Fruit fly (Drosophila melanogaster) whole organism, prepupa: Measurements from ENCODE around the gene CG32298.

Experiments
- Blimp-1 ChIP-seq: fragments of 200-800 bp; sonication (Bioruptor generic); optimal IDR thresholded peaks from 3 replicates; lab custom pipeline; 2017; ENCODE audit warnings: missing biosample characterization, missing genetic modification characterization, mild to moderate bottlenecking, moderate library complexity, missing genetic modification reagents
- CG10669 ChIP-seq: fragments of 200-800 bp; sonication (Bioruptor generic); optimal IDR thresholded peaks from 3 replicates; lab custom pipeline; 2018; ENCODE audit warnings: missing biosample characterization, mild to moderate bottlenecking, missing genetic modification characterization, moderate library complexity
- CG11762 ChIP-seq: fragments of 200-800 bp; sonication (Bioruptor generic); optimal IDR thresholded peaks from 3 replicates; lab custom pipeline; 2016; ENCODE audit warnings: missing biosample characterization, missing genetic modification characterization; ENCODE audit not compliant: insufficient read depth
- CG11902 ChIP-seq: fragments of 200-800 bp; sonication (Bioruptor generic); optimal IDR thresholded peaks from 3 replicates; lab custom pipeline; 2016; ENCODE audit warnings: missing biosample characterization, missing genetic modification characterization
- CG1621 ChIP-seq: fragments of 200-800 bp; sonication (Bioruptor generic); optimal IDR thresholded peaks from 3 replicates; lab custom pipeline; 2018; ENCODE audit warnings: missing biosample characterization, mild to moderate bottlenecking, missing genetic modification characterization
- CG16779 ChIP-seq: fragments of 200-800 bp; sonication (Bioruptor generic); optimal IDR thresholded peaks from 3 replicates; lab custom pipeline; 2017; ENCODE audit warnings: missing biosample characterization, mild to moderate bottlenecking, missing genetic modification characterization
- CG3032 ChIP-seq: fragments of 200-800 bp; optimal IDR thresholded peaks from 2 replicates; lab custom pipeline; 2019; ENCODE audit warnings: missing biosample characterization, mild to moderate bottlenecking, missing genetic modification characterization, moderate library complexity
- CG31627 ChIP-seq: fragments of 200-800 bp; sonication (Bioruptor generic); optimal IDR thresholded peaks from 3 replicates; lab custom pipeline; 2016; ENCODE audit warnings: missing biosample characterization, missing genetic modification characterization
- CG32006 ChIP-seq: fragments of 200-800 bp; sonication (Bioruptor generic); optimal IDR thresholded peaks from 3 replicates; lab custom pipeline; 2017; ENCODE audit warnings: missing biosample characterization, mild to moderate bottlenecking, missing genetic modification characterization
- CG34406 ChIP-seq: fragments of 200-800 bp; sonication (Bioruptor generic); optimal IDR thresholded peaks from 3 replicates; lab custom pipeline; 2016; ENCODE audit warnings: missing biosample characterization, missing genetic modification characterization
- CG3919 ChIP-seq: fragments of 200-800 bp; sonication (Bioruptor generic); optimal IDR thresholded peaks from 3 replicates; lab custom pipeline; 2016; ENCODE audit warnings: missing biosample characterization, missing genetic modification characterization
- CG4318 ChIP-seq: fragments of 200-800 bp; sonication (Bioruptor generic); optimal IDR thresholded peaks from 3 replicates; lab custom pipeline; 2017; ENCODE audit warnings: missing biosample characterization, mild to moderate bottlenecking, missing genetic modification characterization
- CG6163 ChIP-seq: fragments of 200-800 bp; sonication (Bioruptor generic); IDR thresholded peaks from 3 replicates; pipeline ENCODE4 v1.3.6; 2022; ENCODE audit warnings: missing biosample characterization, missing genetic modification characterization
- CG6276 ChIP-seq: fragments of 200-800 bp; sonication (Bioruptor generic); optimal IDR thresholded peaks from 2 replicates; lab custom pipeline; 2017; ENCODE audit warnings: missing biosample characterization, mild to moderate bottlenecking, missing genetic modification characterization
- CG6792 ChIP-seq: fragments of 200-800 bp; sonication (Bioruptor generic); optimal IDR thresholded peaks from 3 replicates; lab custom pipeline; 2016; ENCODE audit warnings: missing biosample characterization, missing genetic modification characterization
- CG6808 ChIP-seq: fragments of 200-800 bp; sonication (Bioruptor generic); optimal IDR thresholded peaks from 3 replicates; lab custom pipeline; 2017; ENCODE audit warnings: missing biosample characterization, missing genetic modification characterization, mild to moderate bottlenecking, moderate library complexity, missing genetic modification reagents
- CG6854 ChIP-seq: fragments of 200-800 bp; sonication (Bioruptor generic); optimal IDR thresholded peaks from 2 replicates; lab custom pipeline; 2017; ENCODE audit warnings: missing biosample characterization, mild to moderate bottlenecking, missing genetic modification characterization
- CG7368 ChIP-seq: fragments of 200-800 bp; sonication (Bioruptor generic); optimal IDR thresholded peaks from 3 replicates; lab custom pipeline; 2016; ENCODE audit warnings: missing biosample characterization, missing genetic modification characterization
- CG8119 ChIP-seq: fragments of 200-800 bp; sonication (Bioruptor generic); IDR thresholded peaks from 3 replicates; pipeline ENCODE4 v1.3.6; 2022; ENCODE audit warnings: missing biosample characterization, missing genetic modification characterization
- CG8319 ChIP-seq: fragments of 200-800 bp; sonication (Bioruptor generic); optimal IDR thresholded peaks from 3 replicates; lab custom pipeline; 2016; ENCODE audit warnings: missing biosample characterization, missing genetic modification characterization
- CG8632 ChIP-seq: fragments of 200-800 bp; sonication (Bioruptor generic); optimal IDR thresholded peaks from 3 replicates; lab custom pipeline; 2016; ENCODE audit warnings: missing biosample characterization, missing genetic modification characterization
- CG9139 ChIP-seq: fragments of 200-800 bp; sonication (Bioruptor generic); optimal IDR thresholded peaks from 3 replicates; lab custom pipeline; 2017; ENCODE audit warnings: missing biosample characterization, mild to moderate bottlenecking, missing genetic modification characterization
- Eip75B ChIP-seq: fragments of 200-800 bp; sonication (Bioruptor generic); optimal IDR thresholded peaks from 3 replicates; lab custom pipeline; 2016; ENCODE audit warnings: missing biosample characterization, missing genetic modification characterization
- Eip78C ChIP-seq: fragments of 200-800 bp; sonication (Bioruptor generic); peaks from one replicate; lab custom pipeline; 2016; ENCODE audit warnings: missing biosample characterization, missing genetic modification characterization
- Ets21C ChIP-seq: fragments of 200-800 bp; sonication (Bioruptor generic); optimal IDR thresholded peaks from 3 replicates; lab custom pipeline; 2016; ENCODE audit warnings: missing biosample characterization, missing genetic modification characterization
- Ets96B ChIP-seq: fragments of 200-800 bp; optimal IDR thresholded peaks from 2 replicates; lab custom pipeline; 2019; ENCODE audit warnings: missing biosample characterization, mild to moderate bottlenecking, missing genetic modification characterization, moderate library complexity
- Gug ChIP-seq: fragments of 200-800 bp; sonication (Bioruptor generic); IDR thresholded peaks from 2 replicates; pipeline ENCODE4 v1.3.6; 2022; ENCODE audit warnings: missing biosample characterization, missing genetic modification characterization
- Hr38 ChIP-seq: sonication (Bioruptor generic); optimal IDR thresholded peaks from 2 replicates; lab custom pipeline; 2016; ENCODE audit warnings: missing biosample characterization, missing genetic modification characterization
- Hr39 ChIP-seq: fragments of 200-800 bp; sonication (Bioruptor generic); optimal IDR thresholded peaks from 2 replicates; lab custom pipeline; 2016; ENCODE audit warnings: missing biosample characterization, missing genetic modification characterization
- Hr4 ChIP-seq: fragments of 200-800 bp; sonication (Bioruptor generic); optimal IDR thresholded peaks from 3 replicates; lab custom pipeline; 2016; ENCODE audit warnings: missing biosample characterization, missing genetic modification characterization
- Lpt ChIP-seq: fragments of 200-800 bp; sonication (Bioruptor generic); optimal IDR thresholded peaks from 3 replicates; lab custom pipeline; 2016; ENCODE audit warnings: missing biosample characterization, missing genetic modification characterization
- Met ChIP-seq: fragments of 200-800 bp; sonication (Bioruptor generic); optimal IDR thresholded peaks from 3 replicates; lab custom pipeline; 2016; ENCODE audit warnings: missing biosample characterization, missing genetic modification characterization
- OdsH ChIP-seq: fragments of 200-800 bp; sonication (Bioruptor generic); optimal IDR thresholded peaks from 3 replicates; lab custom pipeline; 2016; ENCODE audit warnings: missing biosample characterization, missing genetic modification characterization
- Smox ChIP-seq: fragments of 200-800 bp; sonication (Bioruptor generic); optimal IDR thresholded peaks from 3 replicates; lab custom pipeline; 2016; ENCODE audit warnings: missing biosample characterization, missing genetic modification characterization
- Sox102F ChIP-seq: fragments of 200-800 bp; sonication (Bioruptor generic); optimal IDR thresholded peaks from 2 replicates; lab custom pipeline; 2016; ENCODE audit warnings: missing biosample characterization, mild to moderate bottlenecking, missing genetic modification characterization
- Sox14 ChIP-seq: fragments of 200-800 bp; sonication (Bioruptor generic); optimal IDR thresholded peaks from 3 replicates; lab custom pipeline; 2016; ENCODE audit warnings: missing biosample characterization, missing genetic modification characterization
- Sox15 ChIP-seq: fragments of 200-800 bp; sonication (Bioruptor generic); optimal IDR thresholded peaks from 3 replicates; lab custom pipeline; 2016; ENCODE audit warnings: missing biosample characterization, missing genetic modification characterization
- achi ChIP-seq: fragments of 200-800 bp; sonication (Bioruptor generic); optimal IDR thresholded peaks from 3 replicates; lab custom pipeline; 2016; ENCODE audit warnings: missing biosample characterization, missing genetic modification characterization
- cyc ChIP-seq: fragments of 200-800 bp; sonication (Bioruptor generic); optimal IDR thresholded peaks from 3 replicates; lab custom pipeline; 2016; ENCODE audit warnings: missing biosample characterization, missing genetic modification characterization
- dac ChIP-seq: fragments of 200-800 bp; sonication (Bioruptor generic); optimal IDR thresholded peaks from 2 replicates; lab custom pipeline; 2017; ENCODE audit warnings: missing biosample characterization, mild to moderate bottlenecking, missing genetic modification characterization
- dsx ChIP-seq: fragments of 200-800 bp; optimal IDR thresholded peaks from 3 replicates; lab custom pipeline; 2019; ENCODE audit warnings: missing biosample characterization, mild to moderate bottlenecking, missing genetic modification characterization, moderate library complexity; ENCODE audit not compliant: poor library complexity, severe bottlenecking
- esn ChIP-seq: fragments of 200-800 bp; sonication (Bioruptor generic); optimal IDR thresholded peaks from 2 replicates; lab custom pipeline; 2016; ENCODE audit warnings: missing biosample characterization, mild to moderate bottlenecking, missing genetic modification characterization, moderate library complexity
- fd59A ChIP-seq: fragments of 200-800 bp; sonication (Bioruptor generic); optimal IDR thresholded peaks from 2 replicates; lab custom pipeline; 2017; ENCODE audit warnings: missing biosample characterization, mild to moderate bottlenecking, missing genetic modification characterization, missing genetic modification reagents
- fd85E ChIP-seq: fragments of 200-800 bp; sonication (Bioruptor generic); optimal IDR thresholded peaks from 3 replicates; lab custom pipeline; 2016; ENCODE audit warnings: missing biosample characterization, missing genetic modification characterization
- fkh ChIP-seq: fragments of 200-800 bp; sonication (Bioruptor generic); optimal IDR thresholded peaks from 3 replicates; lab custom pipeline; 2017; ENCODE audit warnings: missing biosample characterization, mild to moderate bottlenecking, missing genetic modification characterization, moderate library complexity
- pdm3 ChIP-seq: fragments of 200-800 bp; sonication (Bioruptor generic); optimal IDR thresholded peaks from 3 replicates; lab custom pipeline; 2016; ENCODE audit warnings: missing biosample characterization, missing genetic modification characterization
- salr ChIP-seq, 2 experiments: fragments of 200-800 bp; sonication (Bioruptor generic); optimal IDR thresholded peaks; 3 replicates each; lab custom pipeline; 2016 to 2018; ENCODE audit warnings: missing biosample characterization in 2 of 2, missing genetic modification characterization in 2 of 2, mild to moderate bottlenecking in 1 of 2
- spab ChIP-seq: fragments of 200-800 bp; sonication (Bioruptor generic); optimal IDR thresholded peaks from 2 replicates; lab custom pipeline; 2017; ENCODE audit warnings: missing biosample characterization, mild to moderate bottlenecking, missing genetic modification characterization, missing genetic modification reagents
- svp ChIP-seq: fragments of 200-800 bp; sonication (Bioruptor generic); peaks from one replicate; lab custom pipeline; 2016; ENCODE audit warnings: missing biosample characterization, missing genetic modification characterization
- topi ChIP-seq: fragments of 200-800 bp; sonication (Bioruptor generic); optimal IDR thresholded peaks from 3 replicates; lab custom pipeline; 2016; ENCODE audit warnings: missing biosample characterization, missing genetic modification characterization
- vri ChIP-seq: fragments of 200-800 bp; sonication (Bioruptor generic); optimal IDR thresholded peaks from 3 replicates; lab custom pipeline; 2016; ENCODE audit warnings: missing biosample characterization, mild to moderate bottlenecking, missing genetic modification characterization

CG32298 gene

dm6 chr3L:2373421-2374043 is 17.3 kb downstream of the CG32298 start, which contains the start of the genes mRpL23 and CG9004:
mRpL23 (minus strand) TSS chr3L:2373704.
CG9004 (plus strand) TSS chr3L:2373728.
- TF ChIP-seq Eip75B (GFP tag; lab: Kevin White, UChicago) (peak; percentile 99), Hr38 (GFP tag; lab: Kevin White, UChicago) (peak; percentile 93), CG4318 (peak; percentile 99), CG6163 (GFP tag; lab: Robert Waterston, UW) (peak; percentile 100), CG34406 (peak; percentile 99), CG8632 (peak; percentile 99), CG16779 (tag; lab: Kevin White, UChicago) (peak; percentile 97), spab (GFP tag; lab: Kevin White, UChicago) (peak; percentile 96), Hr39 (peak; percentile 99), Hr4 (GFP tag; lab: Kevin White, UChicago) (peak; percentile 100), Ets96B (tag; lab: Kevin White, UChicago) (peak; percentile 99), achi (GFP tag; lab: Kevin White, UChicago) (peak; percentile 99), Sox15 (GFP tag; lab: Kevin White, UChicago) (peak; percentile 99), CG6854 (GFP tag; lab: Kevin White, UChicago) (peak; percentile 94), CG32006 (GFP tag; lab: Kevin White, UChicago) (peak; percentile 100), Met (peak; percentile 99), pdm3 (GFP tag; lab: Kevin White, UChicago) (peak; percentile 100), CG31627 (GFP tag; lab: Kevin White, UChicago) (peak; percentile 99), CG11762 (peak; percentile 99), CG8119 (peak; percentile 99), CG6276 (peak; percentile 97), vri (GFP tag; lab: Kevin White, UChicago) (peak; percentile 98), Sox102F (GFP tag; lab: Kevin White, UChicago) (peak; percentile 99), dsx (peak; percentile 97), Eip78C (GFP tag; lab: Kevin White, UChicago) (peak; percentile 100), CG3919 (peak; percentile 99), fkh (GFP tag; lab: Kevin White, UChicago) (peak; percentile 86), CG6792 (GFP tag; lab: Kevin White, UChicago) (peak; percentile 99), salr (GFP tag; optimal IDR thresholded peaks at IDR 0.05; lab: Kevin White, UChicago) (peak; percentile 98 to 99), CG11902 (GFP tag; lab: Kevin White, UChicago) (peak; percentile 99), CG3032 (tag; lab: Kevin White, UChicago) (peak; percentile 100), Smox (GFP tag; lab: Kevin White, UChicago) (peak; percentile 99), Gug (GFP tag; lab: Robert Waterston, UW) (peak; percentile 100), cyc (GFP tag; lab: Kevin White, UChicago) (peak; percentile 99), fd85E (peak; percentile 95), CG9139 (GFP tag; lab: Kevin White, UChicago) (peak; percentile 92), Lpt (peak; percentile 99), CG7368 (peak; percentile 98), svp (peak; percentile 100), Ets21C (GFP tag; lab: Kevin White, UChicago) (peak; percentile 99), CG6808 (GFP tag; lab: Kevin White, UChicago) (peak; percentile 96), CG10669 (GFP tag; lab: Kevin White, UChicago) (peak; percentile 99), topi (GFP tag; lab: Kevin White, UChicago) (peak; percentile 99), esn (GFP tag; lab: Kevin White, UChicago) (peak; percentile 100), fd59A (GFP tag; lab: Kevin White, UChicago) (peak; percentile 99), OdsH (peak; percentile 100), Blimp-1 (peak; percentile 94), dac (GFP tag; lab: Kevin White, UChicago) (peak; percentile 99), CG8319 (GFP tag; lab: Kevin White, UChicago) (peak; percentile 99), CG1621 (peak; percentile 98), Sox14 (peak; percentile 99)
